Fruit fly (Drosophila melanogaster) whole organism, embryonic: ENCODE results near the gene CG12362.

Experiments
- Awh ChIP-seq: fragments of 200-800 bp; sonication (Bioruptor generic); IDR thresholded peaks from 2 replicates; pipeline ENCODE4, ENCODE4 v1.3.6; 2022; ENCODE audit warnings: missing biosample characterization, missing genetic modification characterization
- Blimp-1 ChIP-seq: fragments of 200-800 bp; sonication (Bioruptor generic); optimal IDR thresholded peaks from 3 replicates; lab custom pipeline; 2018; ENCODE audit warnings: missing biosample characterization, missing genetic modification characterization, mild to moderate bottlenecking, moderate library complexity, missing genetic modification reagents
- CG11504 ChIP-seq: fragments of 200-800 bp; sonication (Bioruptor generic); optimal IDR thresholded peaks from 3 replicates; lab custom pipeline; 2019; ENCODE audit warnings: missing biosample characterization, mild to moderate bottlenecking, missing genetic modification characterization, moderate library complexity
- CG14710 ChIP-seq: fragments of 200-800 bp; sonication (Bioruptor generic); optimal IDR thresholded peaks from 3 replicates; lab custom pipeline; 2019; ENCODE audit warnings: missing biosample characterization, mild to moderate bottlenecking, missing genetic modification characterization, moderate library complexity
- CG14860 ChIP-seq: fragments of 200-800 bp; sonication (Bioruptor generic); IDR thresholded peaks from 3 replicates; pipeline ENCODE4 v1.3.6; 2022; ENCODE audit warnings: missing biosample characterization, missing genetic modification characterization; ENCODE audit not compliant: partially characterized antibody
- CG15514 ChIP-seq: fragments of 200-800 bp; sonication (Bioruptor generic); optimal IDR thresholded peaks from 3 replicates; lab custom pipeline; 2017; ENCODE audit warnings: missing biosample characterization, missing genetic modification characterization, mild to moderate bottlenecking, moderate library complexity, missing genetic modification reagents
- CG17359 ChIP-seq: fragments of 200-800 bp; sonication (Bioruptor generic); optimal IDR thresholded peaks from 3 replicates; lab custom pipeline; 2018; ENCODE audit warnings: missing biosample characterization, mild to moderate bottlenecking, missing genetic modification characterization, moderate library complexity
- CG3163 ChIP-seq: fragments of 200-800 bp; sonication (Bioruptor generic); optimal IDR thresholded peaks from 3 replicates; lab custom pipeline; 2016; ENCODE audit warnings: missing biosample characterization, missing genetic modification characterization
- CG33557 ChIP-seq: fragments of 200-800 bp; sonication (Bioruptor generic); optimal IDR thresholded peaks from 2 replicates; lab custom pipeline; 2019; ENCODE audit warnings: missing biosample characterization, mild to moderate bottlenecking, missing genetic modification characterization, moderate library complexity
- CG43689 ChIP-seq: fragments of 200-800 bp; sonication (Bioruptor generic); IDR thresholded peaks from 2 replicates; pipeline ENCODE4 v1.3.6; 2022; ENCODE audit warnings: missing biosample characterization, missing genetic modification characterization
- CG5180 ChIP-seq: fragments of 200-800 bp; sonication (Bioruptor generic); optimal IDR thresholded peaks from 3 replicates; lab custom pipeline; 2017; ENCODE audit warnings: missing biosample characterization, missing genetic modification characterization, mild to moderate bottlenecking, moderate library complexity, missing genetic modification reagents
- CG6272 ChIP-seq: fragments of 200-800 bp; sonication (Bioruptor generic); IDR thresholded peaks from 2 replicates; pipeline ENCODE4 v1.3.6; 2022; ENCODE audit warnings: missing biosample characterization, missing genetic modification characterization
- CG6854 ChIP-seq: fragments of 200-800 bp; sonication (Bioruptor generic); optimal IDR thresholded peaks from 3 replicates; lab custom pipeline; 2017; ENCODE audit warnings: missing biosample characterization, mild to moderate bottlenecking, missing genetic modification characterization
- CG7745 ChIP-seq: fragments of 200-800 bp; sonication (Bioruptor generic); optimal IDR thresholded peaks from 2 replicates; lab custom pipeline; 2018; ENCODE audit warnings: missing biosample characterization, mild to moderate bottlenecking, missing genetic modification characterization, moderate library complexity
- Doc2 ChIP-seq: fragments of 200-800 bp; sonication (Bioruptor generic); IDR thresholded peaks from 2 replicates; pipeline ENCODE4 v1.3.6; 2022; ENCODE audit warnings: missing biosample characterization, missing genetic modification characterization
- Drgx ChIP-seq: fragments of 200-800 bp; sonication (Bioruptor generic); IDR thresholded peaks from 2 replicates; pipeline ENCODE4 v1.3.6; 2022; ENCODE audit warnings: missing biosample characterization, missing genetic modification characterization
- E2f2 ChIP-seq: fragments of 200-800 bp; sonication (Bioruptor generic); IDR thresholded peaks from 2 replicates; pipeline ENCODE4 v1.3.6; 2022; ENCODE audit warnings: missing biosample characterization, missing genetic modification characterization
- HLH4C ChIP-seq: fragments of 200-800 bp; sonication (Bioruptor generic); IDR thresholded peaks from 3 replicates; pipeline ENCODE4 v1.3.6; 2022; ENCODE audit warnings: missing biosample characterization, missing genetic modification characterization; ENCODE audit not compliant: partially characterized antibody
- Hsf ChIP-seq: fragments of 200-800 bp; sonication (Bioruptor generic); optimal IDR thresholded peaks from 3 replicates; lab custom pipeline; 2016; ENCODE audit warnings: missing biosample characterization, missing genetic modification characterization
- NC2β ChIP-seq: fragments of 200-800 bp; sonication (Bioruptor generic); optimal IDR thresholded peaks from 2 replicates; lab custom pipeline; 2016; ENCODE audit warnings: missing biosample characterization, missing genetic modification characterization
- Nf-YB ChIP-seq: fragments of 200-800 bp; sonication (Bioruptor generic); optimal IDR thresholded peaks from 3 replicates; lab custom pipeline; 2019; ENCODE audit warnings: missing biosample characterization, mild to moderate bottlenecking, missing genetic modification characterization, moderate library complexity
- Nf-YC ChIP-seq: fragments of 200-800 bp; optimal IDR thresholded peaks from 3 replicates; lab custom pipeline; 2019; ENCODE audit warnings: missing biosample characterization, mild to moderate bottlenecking, missing genetic modification characterization, moderate library complexity
- abd-A ChIP-seq: fragments of 200-800 bp; sonication (Bioruptor generic); optimal IDR thresholded peaks from 3 replicates; lab custom pipeline; 2019; ENCODE audit warnings: missing biosample characterization, mild to moderate bottlenecking, missing genetic modification characterization, moderate library complexity
- bsh ChIP-seq, 2 experiments: fragments of 200-800 bp; sonication (Bioruptor generic); optimal IDR thresholded peaks; 2 replicates each; lab custom pipeline; 2017 to 2018; ENCODE audit warnings: mild to moderate bottlenecking in 2 of 2, missing biosample characterization in 2 of 2, missing genetic modification characterization in 2 of 2, moderate library complexity in 1 of 2
- btn ChIP-seq: fragments of 200-800 bp; sonication (Bioruptor generic); optimal IDR thresholded peaks from 2 replicates; lab custom pipeline; 2016; ENCODE audit warnings: missing biosample characterization, missing genetic modification characterization
- chn ChIP-seq: fragments of 200-800 bp; sonication (Bioruptor generic); optimal IDR thresholded peaks from 2 replicates; lab custom pipeline; 2016; ENCODE audit warnings: missing biosample characterization, missing genetic modification characterization
- cwo ChIP-seq: fragments of 200-800 bp; sonication (Bioruptor generic); optimal IDR thresholded peaks from 3 replicates; lab custom pipeline; 2017; ENCODE audit warnings: missing biosample characterization, missing genetic modification characterization, mild to moderate bottlenecking, moderate library complexity, missing genetic modification reagents
- dmrt99B ChIP-seq: fragments of 200-800 bp; sonication (Bioruptor generic); optimal IDR thresholded peaks from 2 replicates; lab custom pipeline; 2018; ENCODE audit warnings: missing biosample characterization, mild to moderate bottlenecking, missing genetic modification characterization, moderate library complexity
- esg ChIP-seq: fragments of 200-800 bp; sonication (Bioruptor generic); conservative IDR thresholded peaks from 2 replicates; pipeline ENCODE4 v1.3.6; 2022; ENCODE audit warnings: missing biosample characterization, missing genetic modification characterization
- lbe ChIP-seq: fragments of 200-800 bp; sonication (Bioruptor generic); optimal IDR thresholded peaks from 2 replicates; lab custom pipeline; 2016; ENCODE audit warnings: missing biosample characterization, mild to moderate bottlenecking, missing genetic modification characterization
- org-1 ChIP-seq: fragments of 200-800 bp; sonication (Bioruptor generic); optimal IDR thresholded peaks from 2 replicates; lab custom pipeline; 2017; ENCODE audit warnings: missing biosample characterization, missing genetic modification characterization
- pan ChIP-seq, 4 experiments: fragments of >200 bp in 3 of 4; fragments of 200-800 bp in 1 of 4; sonication (Bioruptor generic) in 1 of 4; optimal IDR thresholded peaks in 3 of 4; IDR thresholded peaks in 1 of 4; 2 replicates each; pipeline versions ENCODE4 v1.3.6 to Lab custom; 2017 to 2022; ENCODE audit warnings: missing biosample characterization in 2 of 4, missing genetic modification characterization in 2 of 4, mixed read lengths in 1 of 4
- pros ChIP-seq: fragments of 200-800 bp; sonication (Bioruptor generic); optimal IDR thresholded peaks from 3 replicates; lab custom pipeline; 2019; ENCODE audit warnings: missing biosample characterization, mild to moderate bottlenecking, missing genetic modification characterization, moderate library complexity
- rib ChIP-seq: fragments of 200-800 bp; sonication (Bioruptor generic); IDR thresholded peaks from 2 replicates; pipeline ENCODE4 v1.3.6; 2022; ENCODE audit warnings: missing biosample characterization, missing genetic modification characterization
- sens ChIP-seq: fragments of 200-800 bp; sonication (Bioruptor generic); peaks from one replicate; lab custom pipeline; 2016; ENCODE audit warnings: missing biosample characterization, missing genetic modification characterization
- seq ChIP-seq: fragments of 200-800 bp; sonication (Bioruptor generic); IDR thresholded peaks from 2 replicates; pipeline ENCODE4 v1.3.6; 2022; ENCODE audit warnings: missing biosample characterization, missing genetic modification characterization
- sqz ChIP-seq: fragments of 200-800 bp; sonication (Bioruptor generic); optimal IDR thresholded peaks from 3 replicates; lab custom pipeline; 2018; ENCODE audit warnings: missing biosample characterization, mild to moderate bottlenecking, missing genetic modification characterization
- wdn ChIP-seq: fragments of 200-800 bp; sonication (Bioruptor generic); IDR thresholded peaks from 2 replicates; pipeline ENCODE4 v1.3.6; 2022; ENCODE audit warnings: missing biosample characterization, missing genetic modification characterization

The CG12362 gene

DNA sequence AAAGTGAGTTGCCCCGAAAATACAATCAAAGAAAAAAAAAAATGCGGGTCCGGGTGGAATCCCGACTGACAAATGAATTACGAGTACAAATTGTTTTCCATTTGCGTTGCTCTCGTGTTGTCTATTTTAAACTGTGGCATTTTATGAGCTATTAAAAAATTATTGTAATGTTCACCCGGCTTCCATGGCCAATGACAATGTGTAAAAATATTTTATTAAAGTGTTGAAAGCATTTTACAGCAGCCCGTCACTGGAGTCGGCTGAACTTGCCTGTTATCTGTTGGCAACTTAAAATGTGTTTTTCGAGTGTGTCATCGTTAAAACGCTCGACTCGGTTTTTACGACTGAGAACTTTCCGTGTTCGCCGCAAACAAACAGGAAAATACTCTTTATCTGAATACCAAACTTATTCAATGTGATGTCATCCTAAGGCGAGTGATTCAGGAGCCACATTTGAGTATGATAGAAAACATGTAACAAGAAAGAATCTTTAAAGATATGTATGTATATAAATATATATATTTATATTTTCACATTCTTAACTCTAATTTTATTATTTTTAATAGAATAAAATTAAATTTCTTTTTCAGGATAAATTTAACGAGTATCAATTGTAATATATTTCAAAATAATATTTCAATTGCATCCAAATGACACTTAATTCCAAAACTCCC is 19.9 kb upstream of the CG12362 start (continued):
- no peak for TF ChIP-seq cwo (GFP tag; lab: Kevin White, UChicago)
- peak; percentile 26 for TF ChIP-seq CG14710 (tag; lab: Kevin White, UChicago)
- no peak for TF ChIP-seq CG3163 (GFP tag; lab: Kevin White, UChicago)
- TF ChIP-seq Hsf (GFP tag; lab: Kevin White, UChicago) = no peak
- no peak for TF ChIP-seq CG15514
- TF ChIP-seq wdn (GFP tag; lab: Robert Waterston, UW) = no peak
- TF ChIP-seq E2f2 = no peak
- no peak for TF ChIP-seq CG43689
- TF ChIP-seq chn = no peak
- TF ChIP-seq CG5180 (GFP tag; lab: Kevin White, UChicago) = no peak
- no peak for TF ChIP-seq rib (GFP tag; lab: Robert Waterston, UW)
- TF ChIP-seq CG14860 (GFP tag; lab: Robert Waterston, UW) = no peak
- TF ChIP-seq CG11504 (tag; lab: Kevin White, UChicago) = peak; percentile 42

DNA sequence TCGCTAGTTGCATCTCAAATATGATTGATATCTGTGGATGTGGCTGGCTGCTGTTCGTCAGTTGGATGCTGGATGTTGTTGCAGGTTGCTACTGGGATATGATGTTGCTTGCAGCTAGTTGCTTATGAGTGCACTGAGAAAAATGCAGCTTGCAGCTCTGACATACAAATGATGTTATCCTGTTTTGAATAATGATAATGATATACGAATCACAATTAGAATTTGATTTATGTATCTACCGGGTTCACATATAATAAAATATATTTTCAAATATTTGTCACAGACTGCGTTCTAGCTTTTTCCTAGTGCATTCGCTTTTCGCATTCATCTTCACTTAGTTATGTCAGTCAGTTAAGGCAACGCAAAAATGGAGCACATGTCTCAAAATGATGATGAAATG is 16.1 kb upstream of the CG12362 start:
- no peak for TF ChIP-seq CG33557
- TF ChIP-seq CG6854 (GFP tag; lab: Kevin White, UChicago) = no peak
- no peak for TF ChIP-seq CG17359 (tag; lab: Kevin White, UChicago)
- TF ChIP-seq CG6272 = no peak
- TF ChIP-seq bsh (GFP tag; optimal IDR thresholded peaks at IDR 0.05; lab: Kevin White, UChicago) = peak in 1 of 2 experiments; percentile 36
- TF ChIP-seq dmrt99B = no peak
- peak; percentile 2 for TF ChIP-seq sens (GFP tag; lab: Kevin White, UChicago)
- TF ChIP-seq, all 482 proteins: peak for 2

DNA sequence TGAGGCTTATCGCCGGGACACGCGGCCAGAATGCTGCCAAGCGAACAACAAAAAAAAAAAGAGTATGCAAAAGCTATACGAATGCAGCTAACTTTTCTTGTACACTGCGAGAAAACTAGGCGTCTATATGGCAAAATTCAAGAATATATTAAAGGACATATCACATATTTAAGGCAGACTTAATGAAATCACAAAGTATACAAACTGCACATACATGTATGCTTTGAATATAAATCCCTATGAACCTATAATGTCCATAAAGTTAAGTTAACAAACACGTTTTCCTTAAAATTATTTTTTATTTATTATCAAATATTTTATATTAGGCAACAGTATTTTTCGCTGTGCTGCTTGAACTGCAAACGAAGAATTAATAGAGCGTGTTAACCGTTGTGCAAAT is 13.9 kb upstream of the CG12362 start:
- TF ChIP-seq Awh (GFP tag; lab: Robert Waterston, UW) (no peak), Drgx (peak; percentile 16; the same call in 1 of the 2 replicates), btn (no peak), org-1 (GFP tag; lab: Kevin White, UChicago) (no peak), HLH4C (no peak), esg (no peak)

DNA sequence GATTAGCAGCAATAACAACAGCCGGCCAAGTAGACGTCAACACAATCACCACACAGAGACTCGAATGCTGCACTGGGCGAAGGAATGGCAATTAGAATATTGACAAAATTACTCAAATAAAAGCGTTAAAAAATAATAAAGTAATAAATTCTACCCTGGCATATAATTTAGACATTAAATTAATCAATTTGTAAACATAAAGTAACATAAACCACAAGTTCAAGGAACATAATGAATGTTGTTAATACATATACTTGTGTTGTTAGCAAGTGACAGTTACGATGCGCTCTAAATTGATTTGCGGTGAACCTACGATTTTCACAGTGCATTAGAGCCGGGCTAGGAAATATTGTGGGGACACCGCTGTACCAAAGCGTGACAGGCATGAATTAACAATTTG is 4.9 kb upstream of the CG12362 start:
- TF ChIP-seq abd-A (tag; lab: Kevin White, UChicago) = no peak
- TF ChIP-seq lbe (GFP tag; lab: Kevin White, UChicago) = no peak
- TF ChIP-seq NC2β = no peak
- TF ChIP-seq Drgx = peak; percentile 48; the same call in 1 of the 2 replicates

DNA sequence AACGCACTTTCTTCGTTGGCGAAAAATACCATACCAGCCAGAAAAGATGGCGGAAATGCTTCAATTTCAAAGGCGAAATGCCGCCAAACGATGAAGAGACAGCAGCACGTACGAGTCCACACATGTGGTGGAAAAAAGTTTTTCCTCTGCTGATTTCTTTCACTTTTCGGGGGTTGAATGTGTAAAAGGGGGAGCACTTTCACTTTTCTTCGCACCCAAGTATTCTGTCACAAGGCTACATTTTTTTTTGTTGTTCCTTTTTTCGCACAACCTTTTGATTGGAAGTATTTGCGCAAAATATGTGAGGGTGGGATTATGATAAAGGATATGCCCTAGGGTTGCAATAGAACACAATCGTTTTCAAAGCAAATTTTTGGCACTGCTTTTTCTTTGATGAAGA is 3.1 kb upstream of the CG12362 start:
- no peak for TF ChIP-seq pan (optimal IDR thresholded peaks at IDR 0.05; lab: Kevin White, UChicago)
- peak in 1 of 2 experiments; percentile 14 for TF ChIP-seq pan (GFP tag; optimal IDR thresholded peaks at IDR 0.05 in 1 of 2, IDR thresholded peaks at IDR 0.05 in 1 of 2)
- TF ChIP-seq CG7745 = no peak
- TF ChIP-seq pros = peak; percentile 31
- peak; percentile 80 for TF ChIP-seq Nf-YC
- TF ChIP-seq Doc2 (GFP tag; lab: Robert Waterston, UW) = no peak
- peak; percentile 54 for TF ChIP-seq Blimp-1 (GFP tag; lab: Kevin White, UChicago)
- TF ChIP-seq Nf-YB (GFP tag; lab: Kevin White, UChicago) = peak; percentile 87
- TF ChIP-seq seq = peak; percentile 77
- peak; percentile 57 for TF ChIP-seq sqz
- TF ChIP-seq, all 482 proteins: peak for 7
